Worm (Caenorhabditis elegans) whole organism, L4/young adult: ENCODE measurements around the gene 2L52.1.

Experiments used
- W03F9.2 ChIP-seq: fragments of 150-350 bp; optimal IDR thresholded peaks from 2 replicates; lab custom pipeline; 2014; ENCODE audit warnings: missing biosample characterization, missing genetic modification characterization
- dao-5 ChIP-seq: sonication (generic microtip); optimal IDR thresholded peaks from 2 replicates; lab custom pipeline; 2016; ENCODE audit warnings: missing genotype, missing genetic modification characterization, moderate library complexity, missing compliant biosample characterization
- him-1 ChIP-seq: sonication (generic microtip); optimal IDR thresholded peaks from 2 replicates; lab custom pipeline; 2016; ENCODE audit warnings: missing genotype, missing genetic modification reagents, missing genetic modification characterization, missing compliant biosample characterization

ce11 chrII:29578-29977, 27.9 kb downstream of the 2L52.1 start:
- TF ChIP-seq him-1 (tag; lab: Kevin White, UChicago) (no peak), dao-5 (tag; lab: Kevin White, UChicago) (no peak), W03F9.2 (tag; lab: Kevin White, UChicago) (no peak)
